Fruit fly (Drosophila melanogaster) whole organism, embryonic: ENCODE results near the gene PolG2.
A peak's percentile ranks its signal among the peaks of the same experiment; 100 is the strongest.

Experiments
- Bdp1 ChIP-seq: fragments of 200-800 bp; sonication (Bioruptor generic); optimal IDR thresholded peaks from 3 replicates; lab custom pipeline; 2016; ENCODE audit warnings: missing biosample characterization, missing genetic modification characterization
- Bgb ChIP-seq: fragments of 200-800 bp; sonication (Bioruptor generic); IDR thresholded peaks from 2 replicates; pipeline ENCODE4 v1.3.6; 2022; ENCODE audit warnings: missing biosample characterization, missing genetic modification characterization; ENCODE audit not compliant: partially characterized antibody
- BtbVII ChIP-seq: fragments of 200-800 bp; sonication (Bioruptor generic); optimal IDR thresholded peaks from 3 replicates; lab custom pipeline; 2017; ENCODE audit warnings: missing biosample characterization, mild to moderate bottlenecking, missing genetic modification characterization
- CG11085 ChIP-seq: fragments of 200-800 bp; sonication (Bioruptor generic); IDR thresholded peaks from 2 replicates; pipeline ENCODE4 v1.3.6; 2022; ENCODE audit warnings: missing biosample characterization, missing genetic modification characterization
- CG11456 ChIP-seq: fragments of 200-800 bp; sonication (Bioruptor generic); IDR thresholded peaks from 3 replicates; pipeline ENCODE4 v1.3.6; 2022; ENCODE audit warnings: missing biosample characterization, missing genetic modification characterization
- CG12299 ChIP-seq: fragments of 200-800 bp; sonication (Bioruptor generic); optimal IDR thresholded peaks from 2 replicates; lab custom pipeline; 2018; ENCODE audit warnings: missing biosample characterization, mild to moderate bottlenecking, missing genetic modification characterization
- CG13287 ChIP-seq: fragments of 200-800 bp; sonication (Bioruptor generic); IDR thresholded peaks from 2 replicates; pipeline ENCODE4 v1.3.6; 2022; ENCODE audit warnings: missing biosample characterization, missing genetic modification characterization; ENCODE audit not compliant: partially characterized antibody
- CG14050 ChIP-seq: fragments of 200-800 bp; sonication (Bioruptor generic); IDR thresholded peaks from 3 replicates; pipeline ENCODE4 v1.3.6; 2022; ENCODE audit warnings: missing biosample characterization, missing genetic modification characterization
- CG14667 ChIP-seq: fragments of 200-800 bp; sonication (Bioruptor generic); IDR thresholded peaks from 2 replicates; pipeline ENCODE4 v1.3.6; 2022; ENCODE audit warnings: missing biosample characterization, missing genetic modification characterization
- CG30403 ChIP-seq: fragments of 200-800 bp; sonication (Bioruptor generic); optimal IDR thresholded peaks from 3 replicates; lab custom pipeline; 2016; ENCODE audit warnings: missing biosample characterization, missing genetic modification characterization
- CG34376 ChIP-seq: fragments of 200-800 bp; sonication (Bioruptor generic); optimal IDR thresholded peaks from 2 replicates; lab custom pipeline; 2018; ENCODE audit warnings: missing biosample characterization, mild to moderate bottlenecking, missing genetic modification characterization
- CG3838 ChIP-seq: fragments of 200-800 bp; sonication (Bioruptor generic); optimal IDR thresholded peaks from 3 replicates; lab custom pipeline; 2016; ENCODE audit warnings: missing biosample characterization, missing genetic modification characterization
- CG5180 ChIP-seq: fragments of 200-800 bp; sonication (Bioruptor generic); optimal IDR thresholded peaks from 3 replicates; lab custom pipeline; 2017; ENCODE audit warnings: missing biosample characterization, missing genetic modification characterization, mild to moderate bottlenecking, moderate library complexity, missing genetic modification reagents
- CG6765 ChIP-seq: fragments of 200-800 bp; sonication (Bioruptor generic); optimal IDR thresholded peaks from 3 replicates; lab custom pipeline; 2017; ENCODE audit warnings: missing biosample characterization, mild to moderate bottlenecking, missing genetic modification characterization
- CG6791 ChIP-seq: fragments of 200-800 bp; sonication (Bioruptor generic); IDR thresholded peaks from 3 replicates; pipeline ENCODE4 v1.3.6; 2022; ENCODE audit warnings: missing biosample characterization, missing genetic modification characterization; ENCODE audit not compliant: partially characterized antibody
- CG7271 ChIP-seq: fragments of 200-800 bp; sonication (Bioruptor generic); optimal IDR thresholded peaks from 2 replicates; lab custom pipeline; 2018; ENCODE audit warnings: missing biosample characterization, mild to moderate bottlenecking, missing genetic modification characterization, moderate library complexity
- CG7357 ChIP-seq: fragments of 200-800 bp; sonication (Bioruptor generic); IDR thresholded peaks from 3 replicates; pipeline ENCODE4 v1.3.6; 2022; ENCODE audit warnings: missing biosample characterization, missing genetic modification characterization
- CG9817 ChIP-seq: fragments of 200-800 bp; sonication (Bioruptor generic); optimal IDR thresholded peaks from 2 replicates; lab custom pipeline; 2018; ENCODE audit warnings: missing biosample characterization, mild to moderate bottlenecking, missing genetic modification characterization, moderate library complexity
- Dek ChIP-seq: fragments of 200-800 bp; sonication (Bioruptor generic); optimal IDR thresholded peaks from 3 replicates; lab custom pipeline; 2019; ENCODE audit warnings: missing biosample characterization, mild to moderate bottlenecking, missing genetic modification characterization, moderate library complexity
- Dref ChIP-seq: fragments of 200-800 bp; sonication (Bioruptor generic); IDR thresholded peaks from 2 replicates; pipeline ENCODE4 v1.3.6; 2022; ENCODE audit warnings: missing biosample characterization, missing genetic modification characterization
- Ets65A ChIP-seq: fragments of 200-800 bp; sonication (Bioruptor generic); peaks from one replicate; lab custom pipeline; 2016; ENCODE audit warnings: missing biosample characterization, missing genetic modification characterization
- Hsf ChIP-seq: fragments of 200-800 bp; sonication (Bioruptor generic); optimal IDR thresholded peaks from 3 replicates; lab custom pipeline; 2016; ENCODE audit warnings: missing biosample characterization, missing genetic modification characterization
- Lim3 ChIP-seq: fragments of 200-800 bp; sonication (Bioruptor generic); IDR thresholded peaks from 2 replicates; pipeline ENCODE4 v1.3.6; 2022; ENCODE audit warnings: missing biosample characterization, missing genetic modification characterization
- MBD-R2 ChIP-seq: fragments of 200-800 bp; sonication (Bioruptor generic); IDR thresholded peaks from 2 replicates; pipeline ENCODE4 v1.3.6; 2022; ENCODE audit warnings: missing biosample characterization, missing genetic modification characterization
- Mad ChIP-seq: fragments of 200-800 bp; sonication (Bioruptor generic); optimal IDR thresholded peaks from 2 replicates; lab custom pipeline; 2016; ENCODE audit warnings: missing biosample characterization, missing genetic modification characterization
- Rx ChIP-seq: fragments of 200-800 bp; sonication (Bioruptor generic); IDR thresholded peaks from 2 replicates; pipeline ENCODE4 v1.3.6; 2022; ENCODE audit warnings: missing biosample characterization, missing genetic modification characterization
- Stat92E ChIP-seq, 3 experiments: fragments of >200 bp in 2 of 3; fragments of 200-800 bp in 1 of 3; sonication (Bioruptor generic) in 1 of 3; optimal IDR thresholded peaks; 2 replicates each; lab custom pipeline; 2017 to 2019; ENCODE audit warnings: missing biosample characterization in 3 of 3, missing genetic modification characterization in 3 of 3, mild to moderate bottlenecking in 1 of 3, moderate library complexity in 1 of 3
- Tbp ChIP-seq: fragments of >200 bp; optimal IDR thresholded peaks from 2 replicates; lab custom pipeline; 2018; ENCODE audit warnings: missing biosample characterization, missing genetic modification characterization
- ab ChIP-seq: fragments of 200-800 bp; sonication (Bioruptor generic); optimal IDR thresholded peaks from 2 replicates; lab custom pipeline; 2016; ENCODE audit warnings: missing biosample characterization, missing genetic modification characterization
- az2 ChIP-seq: fragments of 200-800 bp; sonication (Bioruptor generic); optimal IDR thresholded peaks from 3 replicates; lab custom pipeline; 2016; ENCODE audit warnings: missing biosample characterization, missing genetic modification characterization
- bowl ChIP-seq: fragments of 200-800 bp; sonication (Bioruptor generic); IDR thresholded peaks from 2 replicates; pipeline ENCODE4 v1.3.6; 2022; ENCODE audit warnings: missing biosample characterization, missing genetic modification characterization
- ems ChIP-seq: fragments of 200-800 bp; sonication (Bioruptor generic); optimal IDR thresholded peaks from 3 replicates; lab custom pipeline; 2016; ENCODE audit warnings: missing biosample characterization, missing genetic modification characterization
- en ChIP-seq: fragments of 200-800 bp; sonication (Bioruptor generic); optimal IDR thresholded peaks from 2 replicates; lab custom pipeline; 2016; ENCODE audit warnings: missing biosample characterization, missing genetic modification characterization
- fd102C ChIP-seq: fragments of 200-800 bp; sonication (Bioruptor generic); optimal IDR thresholded peaks from 2 replicates; lab custom pipeline; 2018; ENCODE audit warnings: missing biosample characterization, mild to moderate bottlenecking, missing genetic modification characterization, moderate library complexity
- hb ChIP-seq: fragments of 200-800 bp; sonication (Bioruptor generic); IDR thresholded peaks from 3 replicates; pipeline ENCODE4 v1.3.6; 2022; ENCODE audit warnings: missing biosample characterization, missing genetic modification characterization; ENCODE audit not compliant: partially characterized antibody
- insv ChIP-seq, 2 experiments: fragments of 200-800 bp; sonication (Bioruptor generic); optimal IDR thresholded peaks; 3 replicates each; lab custom pipeline; 2016 to 2018; ENCODE audit warnings: missing biosample characterization in 2 of 2, missing genetic modification characterization in 2 of 2
- jigr1 ChIP-seq: fragments of 200-800 bp; sonication (Bioruptor generic); IDR thresholded peaks from 3 replicates; pipeline ENCODE4 v1.3.6; 2022; ENCODE audit warnings: missing biosample characterization, missing genetic modification characterization
- klu ChIP-seq: fragments of 200-800 bp; sonication (Bioruptor generic); IDR thresholded peaks from 2 replicates; pipeline ENCODE4 v1.3.6; 2022; ENCODE audit warnings: missing biosample characterization, missing genetic modification characterization
- kni ChIP-seq: fragments of 200-800 bp; sonication (Bioruptor generic); optimal IDR thresholded peaks from 3 replicates; lab custom pipeline; 2017; ENCODE audit warnings: mild to moderate bottlenecking, missing biosample characterization, missing genetic modification reagents, missing genetic modification characterization
- mld ChIP-seq: fragments of 200-800 bp; sonication (Bioruptor generic); IDR thresholded peaks from 3 replicates; pipeline ENCODE4 v1.3.6; 2022; ENCODE audit warnings: missing biosample characterization, missing genetic modification characterization; ENCODE audit not compliant: partially characterized antibody
- oc ChIP-seq: fragments of 200-800 bp; sonication (Bioruptor generic); optimal IDR thresholded peaks from 2 replicates; lab custom pipeline; 2018; ENCODE audit warnings: missing biosample characterization, mild to moderate bottlenecking, missing genetic modification characterization, moderate library complexity
- pan ChIP-seq, 4 experiments: fragments of >200 bp in 3 of 4; fragments of 200-800 bp in 1 of 4; sonication (Bioruptor generic) in 1 of 4; optimal IDR thresholded peaks in 3 of 4; IDR thresholded peaks in 1 of 4; 2 replicates each; pipeline versions ENCODE4 v1.3.6 to Lab custom; 2017 to 2022; ENCODE audit warnings: missing biosample characterization in 2 of 4, missing genetic modification characterization in 2 of 4, mixed read lengths in 1 of 4
- pum ChIP-seq: fragments of 200-800 bp; sonication (Bioruptor generic); optimal IDR thresholded peaks from 2 replicates; lab custom pipeline; 2016; ENCODE audit warnings: missing biosample characterization, missing genetic modification characterization
- sd ChIP-seq: fragments of 200-800 bp; sonication (Bioruptor generic); optimal IDR thresholded peaks from 3 replicates; lab custom pipeline; 2018; ENCODE audit warnings: missing biosample characterization, mild to moderate bottlenecking, missing genetic modification characterization, moderate library complexity
- sima ChIP-seq: fragments of 200-800 bp; sonication (Bioruptor generic); optimal IDR thresholded peaks from 2 replicates; lab custom pipeline; 2016; ENCODE audit warnings: missing biosample characterization, missing genetic modification characterization
- tap ChIP-seq: fragments of 200-800 bp; optimal IDR thresholded peaks from 3 replicates; lab custom pipeline; 2019; ENCODE audit warnings: missing biosample characterization, mild to moderate bottlenecking, missing genetic modification characterization, moderate library complexity
- tup ChIP-seq: fragments of 200-800 bp; sonication (Bioruptor generic); optimal IDR thresholded peaks from 2 replicates; lab custom pipeline; 2016; ENCODE audit warnings: missing biosample characterization, mild to moderate bottlenecking, missing genetic modification characterization, moderate library complexity

PolG2 gene

dm6 chr2L:13835002-13835910 lies 2.4 kb upstream of the PolG2 start, which contains the start of the genes mRpS23 and CenG1A (continued):
- peak; percentile 100 for TF ChIP-seq oc (tag; lab: Kevin White, UChicago)
- TF ChIP-seq az2 = peak; percentile 100
- TF ChIP-seq MBD-R2 (GFP tag; lab: Robert Waterston, UW) = peak; percentile 100
- peak; percentile 100 for TF ChIP-seq CG12299 (tag; lab: Kevin White, UChicago)
- peak; percentile 99 for TF ChIP-seq ab (GFP tag; lab: Kevin White, UChicago)
- TF ChIP-seq klu (GFP tag; lab: Robert Waterston, UW) = peak; percentile 99
- peak in 1 of 3 experiments; percentile 99 for TF ChIP-seq Stat92E (GFP tag; optimal IDR thresholded peaks at IDR 0.05; lab: Kevin White, UChicago)
- peak; percentile 100 for TF ChIP-seq Rx (GFP tag; lab: Robert Waterston, UW)
- TF ChIP-seq Lim3 (GFP tag; lab: Robert Waterston, UW) = peak; percentile 99
- TF ChIP-seq CG13287 (GFP tag; lab: Robert Waterston, UW) = peak; percentile 88
- TF ChIP-seq hb = peak; percentile 83
- TF ChIP-seq en (GFP tag; lab: Kevin White, UChicago) = peak; percentile 100
- TF ChIP-seq CG14050 (GFP tag; lab: Robert Waterston, UW) = peak; percentile 100
- TF ChIP-seq CG7357 (GFP tag; lab: Robert Waterston, UW) = peak; percentile 99
- no peak for TF ChIP-seq Tbp
- TF ChIP-seq CG9817 (tag; lab: Kevin White, UChicago) = peak; percentile 100
- TF ChIP-seq jigr1 (GFP tag; lab: Robert Waterston, UW) = peak; percentile 99
- TF ChIP-seq Dref (GFP tag; lab: Robert Waterston, UW) = peak; percentile 70
- no peak for TF ChIP-seq pan (optimal IDR thresholded peaks at IDR 0.05; lab: Kevin White, UChicago)
- peak in 1 of 2 experiments; percentile 100 for TF ChIP-seq pan (GFP tag; optimal IDR thresholded peaks at IDR 0.05 in 1 of 2, IDR thresholded peaks at IDR 0.05 in 1 of 2)
- TF ChIP-seq mld (GFP tag; lab: Robert Waterston, UW) = peak; percentile 70; the same call in 2 of the 3 replicates
- TF ChIP-seq fd102C (GFP tag; lab: Kevin White, UChicago) = peak; percentile 98
- TF ChIP-seq kni (GFP tag; lab: Kevin White, UChicago) = peak; percentile 94
- peak; percentile 100 for TF ChIP-seq Hsf (GFP tag; lab: Kevin White, UChicago)
- TF ChIP-seq CG11085 = peak; percentile 99
- TF ChIP-seq tup = peak; percentile 99
- TF ChIP-seq Bgb = peak; percentile 70
- TF ChIP-seq Bdp1 (GFP tag; lab: Kevin White, UChicago) = peak; percentile 96
- peak; percentile 100 for TF ChIP-seq ems (GFP tag; lab: Kevin White, UChicago)
- peak; percentile 73 to 89 for TF ChIP-seq insv (GFP tag; optimal IDR thresholded peaks at IDR 0.05; lab: Kevin White, UChicago)
- TF ChIP-seq CG30403 (GFP tag; lab: Kevin White, UChicago) = peak; percentile 100
- peak; percentile 100 for TF ChIP-seq CG11456
- peak; percentile 99 for TF ChIP-seq CG34376 (GFP tag; lab: Kevin White, UChicago)
- peak; percentile 100 for TF ChIP-seq Mad (GFP tag; lab: Kevin White, UChicago)
- TF ChIP-seq tap = peak; percentile 100
- peak; percentile 100 for TF ChIP-seq CG6765 (GFP tag; lab: Kevin White, UChicago)
- TF ChIP-seq Dek (tag; lab: Kevin White, UChicago) = peak; percentile 100
- TF ChIP-seq bowl = peak; percentile 100
- TF ChIP-seq CG5180 (GFP tag; lab: Kevin White, UChicago) = peak; percentile 94
- TF ChIP-seq sd (tag; lab: Kevin White, UChicago) = peak; percentile 99
- TF ChIP-seq CG7271 = peak; percentile 99
- TF ChIP-seq CG14667 (GFP tag; lab: Robert Waterston, UW) = peak; percentile 100
- TF ChIP-seq Ets65A = peak; percentile 100
- TF ChIP-seq sima = peak; percentile 98
- TF ChIP-seq CG3838 (GFP tag; lab: Kevin White, UChicago) = peak; percentile 99
- TF ChIP-seq CG6791 (GFP tag; lab: Robert Waterston, UW) = peak; percentile 74
- TF ChIP-seq BtbVII (GFP tag; lab: Kevin White, UChicago) = peak; percentile 100
- TF ChIP-seq pum = peak; percentile 100
